Worm (Caenorhabditis elegans) whole organism, L1 larva: ENCODE results near the gene ZK131.11.

Experiments
- C16A3.4 ChIP-seq: fragments of 150-350 bp; optimal IDR thresholded peaks from 2 replicates; lab custom pipeline; 2014; ENCODE audit warnings: missing biosample characterization, missing genetic modification characterization
- C34B4.2 ChIP-seq: sonication (generic microtip); optimal IDR thresholded peaks from 2 replicates; lab custom pipeline; 2017; ENCODE audit warnings: mild to moderate bottlenecking, missing genetic modification characterization, missing compliant biosample characterization
- aha-1 ChIP-seq: fragments of 150-350 bp; optimal IDR thresholded peaks from 2 replicates; lab custom pipeline; 2014; ENCODE audit warnings: missing biosample characterization, missing genetic modification characterization
- aly-2 ChIP-seq: fragments of 150-350 bp; optimal IDR thresholded peaks from 2 replicates; lab custom pipeline; 2014; ENCODE audit warnings: missing biosample characterization, missing genetic modification characterization
- dpl-1 ChIP-seq, 3 experiments: fragments of 150-350 bp in 2 of 3; sonication (generic microtip) in 1 of 3; optimal IDR thresholded peaks; 2 replicates each; lab custom pipeline; 2014 to 2017; ENCODE audit warnings: missing biosample characterization in 3 of 3, missing genetic modification characterization in 3 of 3, missing genetic modification reagents in 3 of 3
- hlh-17 ChIP-seq: fragments of 200-800 bp; sonication (Bioruptor generic); optimal IDR thresholded peaks from 2 replicates; lab custom pipeline; 2018; ENCODE audit warnings: missing genetic modification characterization, mild to moderate bottlenecking, missing compliant biosample characterization, moderate library complexity, borderline replicate concordance
- lin-15B ChIP-seq: fragments of 150-350 bp; sonication (generic microtip); optimal IDR thresholded peaks from 3 replicates; lab custom pipeline; 2014; ENCODE audit warnings: missing biosample characterization, missing genetic modification characterization
- lin-35 ChIP-seq, 2 experiments: fragments of 150-350 bp; optimal IDR thresholded peaks; 2 replicates each; lab custom pipeline; 2014; ENCODE audit warnings: missing biosample characterization in 2 of 2, missing genetic modification characterization in 2 of 2, missing genetic modification reagents in 2 of 2
- lir-3 ChIP-seq: sonication (generic microtip); optimal IDR thresholded peaks from 2 replicates; lab custom pipeline; 2016; ENCODE audit warnings: mild to moderate bottlenecking, missing genetic modification characterization, moderate library complexity, missing compliant biosample characterization; ENCODE audit not compliant: poor library complexity
- mdl-1 ChIP-seq, 2 experiments: fragments of 150-350 bp; optimal IDR thresholded peaks; 2 replicates each; lab custom pipeline; 2014 to 2017; ENCODE audit warnings: missing biosample characterization in 2 of 2, missing genetic modification characterization in 2 of 2, inconsistent platforms in 1 of 2
- nhr-237 ChIP-seq: fragments of 150-350 bp; optimal IDR thresholded peaks from 2 replicates; lab custom pipeline; 2014; ENCODE audit warnings: missing biosample characterization, missing genetic modification characterization
- nhr-76 ChIP-seq: sonication (generic microtip); optimal IDR thresholded peaks from 2 replicates; lab custom pipeline; 2017; ENCODE audit warnings: missing biosample characterization, missing genetic modification characterization
- sox-4 ChIP-seq: sonication (generic microtip); optimal IDR thresholded peaks from 2 replicates; lab custom pipeline; 2016; ENCODE audit warnings: missing genetic modification characterization, missing compliant biosample characterization
- unc-62 ChIP-seq: fragments of 150-350 bp; optimal IDR thresholded peaks from 2 replicates; lab custom pipeline; 2014; ENCODE audit warnings: missing biosample characterization, missing genetic modification reagents, missing genetic modification characterization

DNA sequence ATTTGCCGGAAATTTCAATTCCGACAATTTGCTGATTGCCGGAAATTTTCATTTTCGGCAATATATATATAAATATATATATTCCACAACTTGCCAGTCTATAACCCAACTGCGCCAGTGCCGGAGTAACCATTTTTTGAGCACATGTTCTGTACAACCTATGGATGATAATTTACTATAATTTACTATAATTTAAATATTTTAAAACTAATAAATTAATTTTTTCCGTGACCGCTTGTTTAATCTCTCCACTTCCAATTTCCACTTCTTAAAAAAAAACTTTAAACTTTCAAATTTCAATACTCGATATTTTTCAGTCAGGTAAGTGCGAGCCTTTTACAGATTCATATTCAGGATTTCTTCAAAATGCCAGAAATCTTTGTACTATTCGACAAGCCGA lies 26.1 kb upstream of the ZK131.11 start, which contains the start of gene arrd-12:
- no peak for TF ChIP-seq dpl-1 (GFP tag; optimal IDR thresholded peaks at IDR 0.05; lab: Kevin White, UChicago)
- TF ChIP-seq C16A3.4 (tag; lab: Kevin White, UChicago): no peak
- no peak for TF ChIP-seq unc-62 (GFP tag; lab: Kevin White, UChicago)
- no peak for TF ChIP-seq C34B4.2
- no peak for TF ChIP-seq sox-4
- TF ChIP-seq lin-15B (tag; lab: Kevin White, UChicago): no peak
- no peak for TF ChIP-seq nhr-76 (tag; lab: Kevin White, UChicago)
- no peak for TF ChIP-seq lin-35 (GFP tag; optimal IDR thresholded peaks at IDR 0.05; lab: Kevin White, UChicago)
- no peak for TF ChIP-seq hlh-17 (GFP tag; lab: Kevin White, UChicago)
- TF ChIP-seq nhr-237 (tag; lab: Kevin White, UChicago): no peak
- no peak for TF ChIP-seq lir-3 (tag; lab: Kevin White, UChicago)
- TF ChIP-seq aha-1 (tag; lab: Kevin White, UChicago): no peak
- no peak for TF ChIP-seq aly-2
- TF ChIP-seq mdl-1 (tag; optimal IDR thresholded peaks at IDR 0.05; lab: Kevin White, UChicago): no peak
